Fruit fly (Drosophila melanogaster) whole organism, prepupa: ENCODE data around the gene Blm.
A peak's percentile ranks its signal among the peaks of the same experiment; 100 is the strongest.

Experiments used
- Blimp-1 ChIP-seq: fragments of 200-800 bp; sonication (Bioruptor generic); optimal IDR thresholded peaks from 3 replicates; lab custom pipeline; 2017; ENCODE audit warnings: missing biosample characterization, missing genetic modification characterization, mild to moderate bottlenecking, moderate library complexity, missing genetic modification reagents
- CG10631 ChIP-seq: fragments of 200-800 bp; sonication (Bioruptor generic); optimal IDR thresholded peaks from 2 replicates; lab custom pipeline; 2016; ENCODE audit warnings: missing biosample characterization, missing genetic modification characterization
- CG10669 ChIP-seq: fragments of 200-800 bp; sonication (Bioruptor generic); optimal IDR thresholded peaks from 3 replicates; lab custom pipeline; 2018; ENCODE audit warnings: missing biosample characterization, mild to moderate bottlenecking, missing genetic modification characterization, moderate library complexity
- CG11294 ChIP-seq: fragments of 200-800 bp; sonication (Bioruptor generic); IDR thresholded peaks from 2 replicates; pipeline ENCODE4 v1.3.6; 2022; ENCODE audit warnings: missing biosample characterization, missing genetic modification characterization
- CG11762 ChIP-seq: fragments of 200-800 bp; sonication (Bioruptor generic); optimal IDR thresholded peaks from 3 replicates; lab custom pipeline; 2016; ENCODE audit warnings: missing biosample characterization, missing genetic modification characterization; ENCODE audit not compliant: insufficient read depth
- CG16779 ChIP-seq: fragments of 200-800 bp; sonication (Bioruptor generic); optimal IDR thresholded peaks from 3 replicates; lab custom pipeline; 2017; ENCODE audit warnings: missing biosample characterization, mild to moderate bottlenecking, missing genetic modification characterization
- CG3032 ChIP-seq: fragments of 200-800 bp; optimal IDR thresholded peaks from 2 replicates; lab custom pipeline; 2019; ENCODE audit warnings: missing biosample characterization, mild to moderate bottlenecking, missing genetic modification characterization, moderate library complexity
- CG31627 ChIP-seq: fragments of 200-800 bp; sonication (Bioruptor generic); optimal IDR thresholded peaks from 3 replicates; lab custom pipeline; 2016; ENCODE audit warnings: missing biosample characterization, missing genetic modification characterization
- CG34406 ChIP-seq: fragments of 200-800 bp; sonication (Bioruptor generic); optimal IDR thresholded peaks from 3 replicates; lab custom pipeline; 2016; ENCODE audit warnings: missing biosample characterization, missing genetic modification characterization
- CG3919 ChIP-seq: fragments of 200-800 bp; sonication (Bioruptor generic); optimal IDR thresholded peaks from 3 replicates; lab custom pipeline; 2016; ENCODE audit warnings: missing biosample characterization, missing genetic modification characterization
- CG6163 ChIP-seq: fragments of 200-800 bp; sonication (Bioruptor generic); IDR thresholded peaks from 3 replicates; pipeline ENCODE4 v1.3.6; 2022; ENCODE audit warnings: missing biosample characterization, missing genetic modification characterization
- CG6276 ChIP-seq: fragments of 200-800 bp; sonication (Bioruptor generic); optimal IDR thresholded peaks from 2 replicates; lab custom pipeline; 2017; ENCODE audit warnings: missing biosample characterization, mild to moderate bottlenecking, missing genetic modification characterization
- CG6792 ChIP-seq: fragments of 200-800 bp; sonication (Bioruptor generic); optimal IDR thresholded peaks from 3 replicates; lab custom pipeline; 2016; ENCODE audit warnings: missing biosample characterization, missing genetic modification characterization
- CG6854 ChIP-seq: fragments of 200-800 bp; sonication (Bioruptor generic); optimal IDR thresholded peaks from 2 replicates; lab custom pipeline; 2017; ENCODE audit warnings: missing biosample characterization, mild to moderate bottlenecking, missing genetic modification characterization
- CG8119 ChIP-seq: fragments of 200-800 bp; sonication (Bioruptor generic); IDR thresholded peaks from 3 replicates; pipeline ENCODE4 v1.3.6; 2022; ENCODE audit warnings: missing biosample characterization, missing genetic modification characterization
- CG8319 ChIP-seq: fragments of 200-800 bp; sonication (Bioruptor generic); optimal IDR thresholded peaks from 3 replicates; lab custom pipeline; 2016; ENCODE audit warnings: missing biosample characterization, missing genetic modification characterization
- Eip75B ChIP-seq: fragments of 200-800 bp; sonication (Bioruptor generic); optimal IDR thresholded peaks from 3 replicates; lab custom pipeline; 2016; ENCODE audit warnings: missing biosample characterization, missing genetic modification characterization
- Eip78C ChIP-seq: fragments of 200-800 bp; sonication (Bioruptor generic); peaks from one replicate; lab custom pipeline; 2016; ENCODE audit warnings: missing biosample characterization, missing genetic modification characterization
- Eip93F ChIP-seq: fragments of 200-800 bp; sonication (Bioruptor generic); optimal IDR thresholded peaks from 2 replicates; lab custom pipeline; 2016; ENCODE audit warnings: missing biosample characterization, mild to moderate bottlenecking, missing genetic modification characterization
- Ets21C ChIP-seq: fragments of 200-800 bp; sonication (Bioruptor generic); optimal IDR thresholded peaks from 3 replicates; lab custom pipeline; 2016; ENCODE audit warnings: missing biosample characterization, missing genetic modification characterization
- Ets96B ChIP-seq: fragments of 200-800 bp; optimal IDR thresholded peaks from 2 replicates; lab custom pipeline; 2019; ENCODE audit warnings: missing biosample characterization, mild to moderate bottlenecking, missing genetic modification characterization, moderate library complexity
- Gug ChIP-seq: fragments of 200-800 bp; sonication (Bioruptor generic); IDR thresholded peaks from 2 replicates; pipeline ENCODE4 v1.3.6; 2022; ENCODE audit warnings: missing biosample characterization, missing genetic modification characterization
- Hr4 ChIP-seq: fragments of 200-800 bp; sonication (Bioruptor generic); optimal IDR thresholded peaks from 3 replicates; lab custom pipeline; 2016; ENCODE audit warnings: missing biosample characterization, missing genetic modification characterization
- Lpt ChIP-seq: fragments of 200-800 bp; sonication (Bioruptor generic); optimal IDR thresholded peaks from 3 replicates; lab custom pipeline; 2016; ENCODE audit warnings: missing biosample characterization, missing genetic modification characterization
- Met ChIP-seq: fragments of 200-800 bp; sonication (Bioruptor generic); optimal IDR thresholded peaks from 3 replicates; lab custom pipeline; 2016; ENCODE audit warnings: missing biosample characterization, missing genetic modification characterization
- Smox ChIP-seq: fragments of 200-800 bp; sonication (Bioruptor generic); optimal IDR thresholded peaks from 3 replicates; lab custom pipeline; 2016; ENCODE audit warnings: missing biosample characterization, missing genetic modification characterization
- achi ChIP-seq: fragments of 200-800 bp; sonication (Bioruptor generic); optimal IDR thresholded peaks from 3 replicates; lab custom pipeline; 2016; ENCODE audit warnings: missing biosample characterization, missing genetic modification characterization
- acj6 ChIP-seq: fragments of 200-800 bp; sonication (Bioruptor generic); optimal IDR thresholded peaks from 3 replicates; lab custom pipeline; 2016; ENCODE audit warnings: missing biosample characterization, missing genetic modification characterization
- cyc ChIP-seq: fragments of 200-800 bp; sonication (Bioruptor generic); optimal IDR thresholded peaks from 3 replicates; lab custom pipeline; 2016; ENCODE audit warnings: missing biosample characterization, missing genetic modification characterization
- dac ChIP-seq: fragments of 200-800 bp; sonication (Bioruptor generic); optimal IDR thresholded peaks from 2 replicates; lab custom pipeline; 2017; ENCODE audit warnings: missing biosample characterization, mild to moderate bottlenecking, missing genetic modification characterization
- fd59A ChIP-seq: fragments of 200-800 bp; sonication (Bioruptor generic); optimal IDR thresholded peaks from 2 replicates; lab custom pipeline; 2017; ENCODE audit warnings: missing biosample characterization, mild to moderate bottlenecking, missing genetic modification characterization, missing genetic modification reagents
- fkh ChIP-seq: fragments of 200-800 bp; sonication (Bioruptor generic); optimal IDR thresholded peaks from 3 replicates; lab custom pipeline; 2017; ENCODE audit warnings: missing biosample characterization, mild to moderate bottlenecking, missing genetic modification characterization, moderate library complexity
- lz ChIP-seq: fragments of 200-800 bp; sonication (Bioruptor generic); optimal IDR thresholded peaks from 3 replicates; lab custom pipeline; 2016; ENCODE audit warnings: missing biosample characterization, missing genetic modification characterization
- net ChIP-seq: fragments of 200-800 bp; sonication (Bioruptor generic); optimal IDR thresholded peaks from 3 replicates; lab custom pipeline; 2016; ENCODE audit warnings: missing biosample characterization, missing genetic modification characterization
- pdm3 ChIP-seq: fragments of 200-800 bp; sonication (Bioruptor generic); optimal IDR thresholded peaks from 3 replicates; lab custom pipeline; 2016; ENCODE audit warnings: missing biosample characterization, missing genetic modification characterization
- salr ChIP-seq, 2 experiments: fragments of 200-800 bp; sonication (Bioruptor generic); optimal IDR thresholded peaks; 3 replicates each; lab custom pipeline; 2016 to 2018; ENCODE audit warnings: missing biosample characterization in 2 of 2, missing genetic modification characterization in 2 of 2, mild to moderate bottlenecking in 1 of 2
- spab ChIP-seq: fragments of 200-800 bp; sonication (Bioruptor generic); optimal IDR thresholded peaks from 2 replicates; lab custom pipeline; 2017; ENCODE audit warnings: missing biosample characterization, mild to moderate bottlenecking, missing genetic modification characterization, missing genetic modification reagents
- ss ChIP-seq, 2 experiments: fragments of 200-800 bp; sonication (Bioruptor generic); optimal IDR thresholded peaks; 2 replicates in 1 of 2; 3 replicates in 1 of 2; lab custom pipeline; 2017 to 2018; ENCODE audit warnings: mild to moderate bottlenecking in 2 of 2, missing biosample characterization in 2 of 2, missing genetic modification characterization in 2 of 2, moderate library complexity in 1 of 2
- svp ChIP-seq: fragments of 200-800 bp; sonication (Bioruptor generic); peaks from one replicate; lab custom pipeline; 2016; ENCODE audit warnings: missing biosample characterization, missing genetic modification characterization
- topi ChIP-seq: fragments of 200-800 bp; sonication (Bioruptor generic); optimal IDR thresholded peaks from 3 replicates; lab custom pipeline; 2016; ENCODE audit warnings: missing biosample characterization, missing genetic modification characterization
- vri ChIP-seq: fragments of 200-800 bp; sonication (Bioruptor generic); optimal IDR thresholded peaks from 3 replicates; lab custom pipeline; 2016; ENCODE audit warnings: missing biosample characterization, mild to moderate bottlenecking, missing genetic modification characterization

Gene Blm

dm6 chr3R:11758507-11759184, 17.1 kb upstream of the Blm start (continued):
- TF ChIP-seq CG6854 (GFP tag; lab: Kevin White, UChicago) (no peak), CG3919 (GFP tag; lab: Kevin White, UChicago) (peak; percentile 16), CG34406 (peak; percentile 25), Lpt (GFP tag; lab: Kevin White, UChicago) (no peak), pdm3 (peak; percentile 40), ss (GFP tag; optimal IDR thresholded peaks at IDR 0.05; lab: Kevin White, UChicago) (peak; percentile 40 to 46), Eip93F (GFP tag; lab: Kevin White, UChicago) (no peak), CG3032 (tag; lab: Kevin White, UChicago) (no peak), CG6276 (GFP tag; lab: Kevin White, UChicago) (peak; percentile 53), net (GFP tag; lab: Kevin White, UChicago) (peak; percentile 17), CG6163 (GFP tag; lab: Robert Waterston, UW) (no peak), achi (GFP tag; lab: Kevin White, UChicago) (peak; percentile 11), Ets96B (tag; lab: Kevin White, UChicago) (no peak), fkh (no peak), CG16779 (tag; lab: Kevin White, UChicago) (no peak), CG31627 (GFP tag; lab: Kevin White, UChicago) (peak; percentile 48), Eip78C (peak; percentile 89), lz (GFP tag; lab: Kevin White, UChicago) (peak; percentile 55), CG11762 (GFP tag; lab: Kevin White, UChicago) (no peak), fd59A (GFP tag; lab: Kevin White, UChicago) (no peak), Ets21C (peak; percentile 9), spab (GFP tag; lab: Kevin White, UChicago) (no peak), Eip75B (GFP tag; lab: Kevin White, UChicago) (peak; percentile 56), CG8119 (no peak), CG6792 (GFP tag; lab: Kevin White, UChicago) (peak; percentile 39)

DNA sequence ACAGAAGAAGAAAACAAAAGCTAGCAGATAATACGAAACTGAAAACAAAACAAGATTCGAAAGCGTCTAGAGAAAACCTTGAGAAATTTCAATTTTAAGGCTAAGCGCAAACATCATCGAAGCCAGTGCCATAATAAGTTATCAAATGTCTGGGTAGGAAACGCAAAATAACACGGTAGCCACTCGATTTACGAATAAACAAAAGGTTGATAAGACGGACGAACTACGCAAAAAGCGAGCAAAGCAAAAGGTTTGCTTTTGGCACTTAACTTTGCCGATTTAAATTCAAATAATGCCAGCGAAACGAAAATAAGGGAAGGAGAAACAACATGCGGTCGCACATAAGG, 16.6 kb upstream of the Blm start:
- TF ChIP-seq CG3032 (tag; lab: Kevin White, UChicago) = no peak
- peak; percentile 81 for TF ChIP-seq vri (GFP tag; lab: Kevin White, UChicago)
- peak; percentile 33 for TF ChIP-seq Eip93F (GFP tag; lab: Kevin White, UChicago)

dm6 chr3R:11757197-11757856, 15.7 kb upstream of the Blm start:
- TF ChIP-seq Eip78C (peak; percentile 18), vri (GFP tag; lab: Kevin White, UChicago) (peak; percentile 72), Met (GFP tag; lab: Kevin White, UChicago) (no peak)

DNA sequence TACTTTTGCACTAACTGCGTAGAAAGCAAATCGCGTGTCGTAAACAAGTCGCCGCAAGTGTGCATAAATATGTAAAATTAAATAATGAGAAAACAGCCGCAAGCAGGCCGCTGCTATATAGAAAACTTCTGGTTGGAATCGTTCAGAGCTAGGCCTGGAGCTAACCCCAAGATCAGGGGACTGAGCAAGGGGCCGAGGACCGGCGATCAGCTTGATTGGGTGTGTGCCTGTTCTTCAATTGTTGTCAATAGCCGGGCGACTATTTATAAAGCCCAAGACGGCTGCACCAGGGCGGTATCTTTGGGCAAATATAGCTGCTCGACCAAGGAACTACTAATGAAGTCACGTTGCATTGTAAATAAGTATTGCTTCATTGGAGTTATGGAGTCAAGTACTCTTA, 15.2 kb upstream of the Blm start:
- TF ChIP-seq Eip78C = peak; percentile 17
- TF ChIP-seq cyc (GFP tag; lab: Kevin White, UChicago) = no peak

- TF ChIP-seq Hr4 (GFP tag; lab: Kevin White, UChicago) = peak; percentile 37
- no peak for TF ChIP-seq CG10669
- TF ChIP-seq acj6 (GFP tag; lab: Kevin White, UChicago) = no peak
- TF ChIP-seq CG10631 (GFP tag; lab: Kevin White, UChicago) = no peak
- TF ChIP-seq Smox (GFP tag; lab: Kevin White, UChicago) = no peak
- no peak for TF ChIP-seq CG3032 (tag; lab: Kevin White, UChicago)
- no peak for TF ChIP-seq CG8319 (GFP tag; lab: Kevin White, UChicago)
- TF ChIP-seq CG16779 (tag; lab: Kevin White, UChicago) = no peak
- no peak for TF ChIP-seq dac (GFP tag; lab: Kevin White, UChicago)
- TF ChIP-seq salr (GFP tag; optimal IDR thresholded peaks at IDR 0.05; lab: Kevin White, UChicago) = no peak
- TF ChIP-seq CG11294 = no peak
- TF ChIP-seq Gug = no peak
- peak; percentile 54 for TF ChIP-seq Eip78C
- no peak for TF ChIP-seq Blimp-1
- TF ChIP-seq topi = no peak
- TF ChIP-seq achi (GFP tag; lab: Kevin White, UChicago) = no peak
- TF ChIP-seq vri (GFP tag; lab: Kevin White, UChicago) = no peak
- peak; percentile 63 for TF ChIP-seq svp (GFP tag; lab: Kevin White, UChicago)
- TF ChIP-seq, all 60 proteins: peak for 3
Observed at dm6 chr3R:11751756-11752155, 10.2 kb upstream of the Blm start.
